Worm (Caenorhabditis elegans) whole organism, young adult: ENCODE measurements around the gene F39D8.3.
A peak's percentile ranks its signal among the peaks of the same experiment; 100 is the strongest.

Experiments
- C17E4.6 ChIP-seq: fragments of 200-800 bp; sonication (Bioruptor generic); IDR thresholded peaks from 2 replicates; pipeline ENCODE4 v1.3.6; 2022; ENCODE audit warnings: missing genetic modification reagents, missing genetic modification characterization, missing compliant biosample characterization
- D2030.7 ChIP-seq: fragments of 200-800 bp; sonication (Bioruptor generic); IDR thresholded peaks from 2 replicates; pipeline ENCODE4 v1.3.6; 2022; ENCODE audit warnings: missing genetic modification reagents, missing genetic modification characterization, missing compliant biosample characterization
- F23B12.7 ChIP-seq: sonication (generic microtip); optimal IDR thresholded peaks from 2 replicates; lab custom pipeline; 2017; ENCODE audit warnings: missing genetic modification characterization, mild to moderate bottlenecking, missing compliant biosample characterization, antibody characterized with exemption, moderate library complexity; ENCODE audit not compliant: insufficient read depth
- F39B2.1 ChIP-seq: fragments of 200-800 bp; sonication (Bioruptor generic); IDR thresholded peaks from 2 replicates; pipeline ENCODE4 v1.3.6; 2022; ENCODE audit warnings: missing genetic modification reagents, missing genetic modification characterization, missing compliant biosample characterization
- F52B5.7 ChIP-seq: sonication (generic microtip); optimal IDR thresholded peaks from 2 replicates; lab custom pipeline; 2016; ENCODE audit warnings: mild to moderate bottlenecking, missing genetic modification characterization, missing compliant biosample characterization
- F57C9.4 ChIP-seq: sonication (generic microtip); optimal IDR thresholded peaks from 2 replicates; lab custom pipeline; 2017; ENCODE audit warnings: mild to moderate bottlenecking, missing genetic modification characterization, missing compliant biosample characterization
- K12H6.12 ChIP-seq: fragments of 200-800 bp; sonication (Bioruptor generic); optimal IDR thresholded peaks from 2 replicates; lab custom pipeline; 2018; ENCODE audit warnings: mild to moderate bottlenecking, missing genetic modification characterization, missing compliant biosample characterization
- ZK185.1 ChIP-seq: sonication (generic microtip); optimal IDR thresholded peaks from 2 replicates; lab custom pipeline; 2016; ENCODE audit warnings: mild to moderate bottlenecking, missing genetic modification characterization, missing compliant biosample characterization; ENCODE audit not compliant: poor library complexity, severe bottlenecking
- akir-1 ChIP-seq: fragments of 200-800 bp; sonication (Bioruptor generic); optimal IDR thresholded peaks from 2 replicates; lab custom pipeline; 2018; ENCODE audit warnings: mild to moderate bottlenecking, missing genetic modification characterization, moderate library complexity, missing compliant biosample characterization
- ama-1 ChIP-seq, 3 experiments: fragments of 150-350 bp in 1 of 3; sonication (generic microtip) in 2 of 3; optimal IDR thresholded peaks; 2 replicates each; lab custom pipeline; 2014 to 2018; ENCODE audit warnings: missing biosample characterization in 2 of 3, missing genetic modification characterization in 2 of 3, missing genetic modification reagents in 2 of 3
- attf-5 ChIP-seq: fragments of 200-800 bp; sonication (Bioruptor generic); optimal IDR thresholded peaks from 2 replicates; lab custom pipeline; 2018; ENCODE audit warnings: mild to moderate bottlenecking, missing genetic modification characterization, missing compliant biosample characterization
- attf-6 ChIP-seq: fragments of 200-800 bp; sonication (Bioruptor generic); IDR thresholded peaks from 2 replicates; pipeline ENCODE4 v1.3.6; 2022; ENCODE audit warnings: missing genetic modification reagents, missing genetic modification characterization, missing compliant biosample characterization
- cebp-1 ChIP-seq, 2 experiments: fragments of 200-800 bp in 1 of 2; sonication (Bioruptor generic) in 1 of 2; sonication (generic microtip) in 1 of 2; IDR thresholded peaks in 1 of 2; optimal IDR thresholded peaks in 1 of 2; 2 replicates each; pipeline versions ENCODE4 v1.3.6 to Lab custom; 2017 to 2022; ENCODE audit warnings: missing compliant biosample characterization in 2 of 2, missing genetic modification characterization in 2 of 2, mild to moderate bottlenecking in 1 of 2, missing genetic modification reagents in 1 of 2, moderate library complexity in 1 of 2
- cebp-2 ChIP-seq: fragments of 200-800 bp; sonication (Bioruptor generic); IDR thresholded peaks from 2 replicates; pipeline ENCODE4 v1.3.6; 2022; ENCODE audit warnings: missing genetic modification characterization, missing compliant biosample characterization
- ceh-100 ChIP-seq: fragments of 200-800 bp; sonication (Bioruptor generic); IDR thresholded peaks from 2 replicates; pipeline ENCODE4 v1.3.6; 2022; ENCODE audit warnings: missing genetic modification reagents, missing genetic modification characterization, missing compliant biosample characterization
- ceh-40 ChIP-seq: fragments of 200-800 bp; sonication (Bioruptor generic); IDR thresholded peaks from 2 replicates; pipeline ENCODE4 v1.3.6; 2022; ENCODE audit warnings: missing genetic modification characterization, missing compliant biosample characterization
- ceh-79 ChIP-seq: sonication (generic microtip); optimal IDR thresholded peaks from 2 replicates; lab custom pipeline; 2017; ENCODE audit warnings: mild to moderate bottlenecking, missing genetic modification characterization, missing compliant biosample characterization
- ceh-91 ChIP-seq: fragments of 200-800 bp; sonication (Bioruptor generic); IDR thresholded peaks from 2 replicates; pipeline ENCODE4 v1.3.6; 2022; ENCODE audit warnings: missing genetic modification reagents, missing genetic modification characterization, missing compliant biosample characterization
- dox-1 ChIP-seq: fragments of 200-800 bp; sonication (Bioruptor generic); IDR thresholded peaks from 2 replicates; pipeline ENCODE4 v1.3.6; 2022; ENCODE audit warnings: missing genetic modification reagents, missing genetic modification characterization, missing compliant biosample characterization
- efl-1 ChIP-seq: fragments of 150-350 bp; optimal IDR thresholded peaks from 2 replicates; lab custom pipeline; 2014; ENCODE audit warnings: missing biosample characterization, missing genetic modification reagents, missing genetic modification characterization
- ekl-4 ChIP-seq: fragments of 200-800 bp; sonication (Bioruptor generic); IDR thresholded peaks from 2 replicates; pipeline ENCODE4 v1.3.6; 2022; ENCODE audit warnings: missing genetic modification reagents, missing genetic modification characterization, missing compliant biosample characterization
- ets-4 ChIP-seq: fragments of 200-800 bp; sonication (Bioruptor generic); optimal IDR thresholded peaks from 2 replicates; lab custom pipeline; 2018; ENCODE audit warnings: mild to moderate bottlenecking, missing genetic modification characterization, missing compliant biosample characterization
- hmg-1.2 ChIP-seq: fragments of 200-800 bp; sonication (Bioruptor generic); IDR thresholded peaks from 2 replicates; pipeline ENCODE4 v1.3.6; 2022; ENCODE audit warnings: missing genetic modification reagents, missing genetic modification characterization, missing compliant biosample characterization
- let-526 ChIP-seq: fragments of 200-800 bp; sonication (Bioruptor generic); IDR thresholded peaks from 2 replicates; pipeline ENCODE4 v1.3.6; 2022; ENCODE audit warnings: missing genetic modification reagents, missing genetic modification characterization, missing compliant biosample characterization
- lin-40 ChIP-seq: sonication (generic microtip); optimal IDR thresholded peaks from 2 replicates; lab custom pipeline; 2016; ENCODE audit warnings: missing genetic modification characterization, mild to moderate bottlenecking, missing compliant biosample characterization, missing genotype, missing genetic modification reagents
- lsl-1 ChIP-seq: fragments of 200-800 bp; sonication (Bioruptor generic); optimal IDR thresholded peaks from 2 replicates; lab custom pipeline; 2018; ENCODE audit warnings: mild to moderate bottlenecking, missing genetic modification characterization, moderate library complexity, missing compliant biosample characterization
- madf-6 ChIP-seq: fragments of 200-800 bp; sonication (Bioruptor generic); IDR thresholded peaks from 2 replicates; pipeline ENCODE4 v1.3.6; 2022; ENCODE audit warnings: missing genetic modification reagents, missing genetic modification characterization, missing compliant biosample characterization
- mxl-1 ChIP-seq: sonication (generic microtip); optimal IDR thresholded peaks from 2 replicates; lab custom pipeline; 2016; ENCODE audit warnings: missing genetic modification characterization, missing compliant biosample characterization
- nfyb-1 ChIP-seq: fragments of 200-800 bp; sonication (Bioruptor generic); IDR thresholded peaks from 2 replicates; pipeline ENCODE4 v1.3.6; 2022; ENCODE audit warnings: missing genetic modification reagents, missing genetic modification characterization, missing compliant biosample characterization
- nhr-80 ChIP-seq: sonication (generic microtip); optimal IDR thresholded peaks from 2 replicates; lab custom pipeline; 2016; ENCODE audit warnings: missing genetic modification characterization, missing compliant biosample characterization
- pbrm-1 ChIP-seq: fragments of 200-800 bp; sonication (Bioruptor generic); IDR thresholded peaks from 2 replicates; pipeline ENCODE4 v1.3.6; 2022; ENCODE audit warnings: missing genetic modification reagents, missing genetic modification characterization, missing compliant biosample characterization
- pha-4 ChIP-seq: fragments of 150-350 bp; sonication (generic microtip); optimal IDR thresholded peaks from 2 replicates; lab custom pipeline; 2014; ENCODE audit warnings: missing biosample characterization, missing genetic modification reagents, missing genetic modification characterization
- rcor-1 ChIP-seq: fragments of 200-800 bp; sonication (Bioruptor generic); IDR thresholded peaks from 2 replicates; pipeline ENCODE4 v1.3.6; 2022; ENCODE audit warnings: missing genetic modification reagents, missing genetic modification characterization, missing compliant biosample characterization
- rec-8 ChIP-seq, 2 experiments: sonication (generic microtip); optimal IDR thresholded peaks; 2 replicates each; lab custom pipeline; 2016; ENCODE audit warnings: mild to moderate bottlenecking in 2 of 2, missing genetic modification characterization in 2 of 2, missing genetic modification reagents in 2 of 2, missing genotype in 2 of 2, missing biosample characterization in 1 of 2, missing compliant biosample characterization in 1 of 2, moderate library complexity in 1 of 2
- rpc-1 ChIP-seq, 2 experiments: fragments of 150-350 bp in 1 of 2; sonication (generic microtip) in 1 of 2; optimal IDR thresholded peaks; 2 replicates each; lab custom pipeline; 2014 to 2018; ENCODE audit warnings: missing biosample characterization in 1 of 2, missing genetic modification characterization in 1 of 2, missing genetic modification reagents in 1 of 2, missing genotype in 1 of 2
- snpc-1.1 ChIP-seq: sonication (generic microtip); optimal IDR thresholded peaks from 2 replicates; lab custom pipeline; 2017; ENCODE audit warnings: missing genetic modification characterization, mild to moderate bottlenecking, missing compliant biosample characterization, antibody characterized with exemption, moderate library complexity, missing genotype, missing genetic modification reagents; ENCODE audit not compliant: insufficient read depth
- xnd-1 ChIP-seq: sonication (generic microtip); optimal IDR thresholded peaks from 2 replicates; lab custom pipeline; 2016; ENCODE audit warnings: missing genotype, missing genetic modification reagents, missing genetic modification characterization, missing compliant biosample characterization
- ztf-25 ChIP-seq: fragments of 200-800 bp; sonication (Bioruptor generic); IDR thresholded peaks from 2 replicates; pipeline ENCODE4 v1.3.6; 2022; ENCODE audit warnings: missing genetic modification reagents, missing genetic modification characterization, missing compliant biosample characterization
- ztf-26 ChIP-seq: sonication (generic microtip); optimal IDR thresholded peaks from 2 replicates; lab custom pipeline; 2017; ENCODE audit warnings: missing genetic modification characterization, missing compliant biosample characterization
- ztf-3 ChIP-seq: fragments of 200-800 bp; sonication (Bioruptor generic); optimal IDR thresholded peaks from 2 replicates; lab custom pipeline; 2018; ENCODE audit warnings: mild to moderate bottlenecking, missing genetic modification characterization, missing compliant biosample characterization

F39D8.3 gene

ce11 chrX:15375299-15375698 lies 45.5 kb upstream of the F39D8.3 start (continued):
- TF ChIP-seq ceh-91 (GFP tag; lab: Robert Waterston, UW) (no peak), ztf-26 (tag; lab: Kevin White, UChicago) (no peak), cebp-2 (GFP tag; lab: Robert Waterston, UW) (no peak), akir-1 (no peak)
- TF ChIP-seq, all 124 proteins: peak for 0

- TF ChIP-seq nfyb-1 (GFP tag; lab: Robert Waterston, UW) (no peak), lin-40 (no peak), pha-4 (peak; percentile 14), F57C9.4 (tag; lab: Kevin White, UChicago) (no peak), let-526 (GFP tag; lab: Robert Waterston, UW) (no peak), cebp-1 (GFP tag; IDR thresholded peaks at IDR 0.05; lab: Robert Waterston, UW) (peak; percentile 9; the same call in 1 of the 2 replicates), cebp-1 (tag; optimal IDR thresholded peaks at IDR 0.05; lab: Kevin White, UChicago) (peak; percentile 47), dox-1 (peak; percentile 64; the same call in 1 of the 2 replicates), cebp-2 (GFP tag; lab: Robert Waterston, UW) (no peak), C17E4.6 (GFP tag; lab: Robert Waterston, UW) (no peak), ceh-40 (GFP tag; lab: Robert Waterston, UW) (no peak), pbrm-1 (GFP tag; lab: Robert Waterston, UW) (no peak), ztf-25 (GFP tag; lab: Robert Waterston, UW) (no peak), lsl-1 (GFP tag; lab: Kevin White, UChicago) (no peak), madf-6 (GFP tag; lab: Robert Waterston, UW) (no peak), mxl-1 (tag; lab: Kevin White, UChicago) (no peak), snpc-1.1 (no peak), efl-1 (GFP tag; lab: Kevin White, UChicago) (no peak), hmg-1.2 (peak; percentile 10; the same call in 1 of the 2 replicates), rcor-1 (GFP tag; lab: Robert Waterston, UW) (no peak), ZK185.1 (tag; lab: Kevin White, UChicago) (no peak), ekl-4 (GFP tag; lab: Robert Waterston, UW) (no peak), D2030.7 (no peak), rpc-1 (optimal IDR thresholded peaks at IDR 0.05; lab: Kevin White, UChicago) (no peak), rpc-1 (tag; optimal IDR thresholded peaks at IDR 0.05; lab: Kevin White, UChicago) (no peak), rec-8 (tag; optimal IDR thresholded peaks at IDR 0.05; lab: Kevin White, UChicago) (no peak), nhr-80 (tag; lab: Kevin White, UChicago) (peak; percentile 69), K12H6.12 (tag; lab: Kevin White, UChicago) (peak; percentile 3), attf-6 (GFP tag; lab: Robert Waterston, UW) (no peak), ztf-3 (GFP tag; lab: Kevin White, UChicago) (no peak), F39B2.1 (no peak), ceh-79 (tag; lab: Kevin White, UChicago) (no peak), xnd-1 (tag; lab: Kevin White, UChicago) (no peak), ets-4 (no peak), attf-5 (GFP tag; lab: Kevin White, UChicago) (peak; percentile 50)
- TF ChIP-seq, all 124 proteins: peak for 7
Measured at ce11 chrX:15376580-15376979, 44.2 kb upstream of the F39D8.3 start.

- TF ChIP-seq F52B5.7 (no peak), F23B12.7 (tag; lab: Kevin White, UChicago) (no peak), ceh-100 (no peak), ama-1 (optimal IDR thresholded peaks at IDR 0.05; lab: Kevin White, UChicago) (no peak), ama-1 (GFP tag; optimal IDR thresholded peaks at IDR 0.05; lab: Kevin White, UChicago) (peak in 1 of 2 experiments; percentile 3)
Measured at ce11 chrX:15377724-15378123, 43.0 kb upstream of the F39D8.3 start, which contains the start of gene svh-5. TSS of gene svh-5 (minus strand) at chrX:15377824.
